Worm (Caenorhabditis elegans) whole organism, L1 larva: Measurements from ENCODE around the gene ccm-3.

Source experiments
- F16B12.6 ChIP-seq: fragments of 150-350 bp; optimal IDR thresholded peaks from 2 replicates; lab custom pipeline; 2014; ENCODE audit warnings: missing biosample characterization, missing genetic modification characterization
- ama-1 ChIP-seq: fragments of 150-350 bp; optimal IDR thresholded peaks from 2 replicates; lab custom pipeline; 2014
- elt-2 ChIP-seq: sonication (generic microtip); optimal IDR thresholded peaks from 2 replicates; lab custom pipeline; 2016; ENCODE audit warnings: missing genetic modification characterization, mild to moderate bottlenecking, inconsistent platforms, missing compliant biosample characterization, missing genetic modification reagents
- lin-39 ChIP-seq: fragments of 150-350 bp; optimal IDR thresholded peaks from 2 replicates; lab custom pipeline; 2014; ENCODE audit warnings: missing biosample characterization, missing genetic modification reagents, missing genetic modification characterization
- lir-3 ChIP-seq: sonication (generic microtip); optimal IDR thresholded peaks from 2 replicates; lab custom pipeline; 2016; ENCODE audit warnings: mild to moderate bottlenecking, missing genetic modification characterization, moderate library complexity, missing compliant biosample characterization; ENCODE audit not compliant: poor library complexity
- nhr-237 ChIP-seq: fragments of 150-350 bp; optimal IDR thresholded peaks from 2 replicates; lab custom pipeline; 2014; ENCODE audit warnings: missing biosample characterization, missing genetic modification characterization
- nhr-28 ChIP-seq: fragments of 150-350 bp; optimal IDR thresholded peaks from 2 replicates; lab custom pipeline; 2014; ENCODE audit warnings: missing biosample characterization, missing genetic modification characterization
- pqm-1 ChIP-seq: sonication (generic microtip); optimal IDR thresholded peaks from 3 replicates; lab custom pipeline; 2017; ENCODE audit warnings: missing biosample characterization, missing genetic modification characterization
- unc-130 ChIP-seq: fragments of 150-350 bp; optimal IDR thresholded peaks from 2 replicates; lab custom pipeline; 2017; ENCODE audit warnings: missing biosample characterization, missing genetic modification characterization, inconsistent platforms
- xbp-1 ChIP-seq: sonication (generic microtip); optimal IDR thresholded peaks from 2 replicates; lab custom pipeline; 2016; ENCODE audit warnings: missing genetic modification characterization, missing compliant biosample characterization
- ztf-11 ChIP-seq, 2 experiments: sonication (generic microtip); optimal IDR thresholded peaks; 2 replicates each; lab custom pipeline; 2016 to 2017; ENCODE audit warnings: missing genetic modification characterization in 2 of 2, missing biosample characterization in 1 of 2, missing compliant biosample characterization in 1 of 2

ce11 chrII:10612743-10613142, 5.7 kb upstream of the ccm-3 start, which contains the start of gene C14A4.12:
- TF ChIP-seq lin-39 (tag; lab: Kevin White, UChicago) (no peak), lir-3 (no peak), nhr-237 (no peak), unc-130 (tag; lab: Kevin White, UChicago) (no peak), F16B12.6 (tag; lab: Kevin White, UChicago) (no peak), pqm-1 (tag; lab: Kevin White, UChicago) (no peak), xbp-1 (tag; lab: Kevin White, UChicago) (no peak), nhr-28 (tag; lab: Kevin White, UChicago) (no peak), ama-1 (lab: Kevin White, UChicago) (no peak), ztf-11 (tag; optimal IDR thresholded peaks at IDR 0.05; lab: Kevin White, UChicago) (no peak), elt-2 (tag; lab: Kevin White, UChicago) (no peak)
